Worm (Caenorhabditis elegans): ENCODE data around the gene C45B11.8.

C45B11.8 gene

ce11 chrV:11040473-11040872 lies at the start of gene C45B11.8:
Gene C45B11.8, plus strand, starts transcription at chrV:11040773.
- no peak for TF ChIP-seq unc-62 (GFP tag; optimal IDR thresholded peaks at IDR 0.05)

- no peak for TF ChIP-seq unc-62 (GFP tag; optimal IDR thresholded peaks at IDR 0.05)
Observed at ce11 chrV:10991789-10992188, 48.8 kb upstream of the C45B11.8 start, which contains the start of gene frpr-9. Gene frpr-9, plus strand, starts transcription at chrV:10992089.

ce11 chrV:10998797-10999196 lies 41.8 kb upstream of the C45B11.8 start, which contains the start of gene F53B7.7:
Gene F53B7.7, plus strand, starts transcription at chrV:10999097.
- TF ChIP-seq unc-62 (GFP tag; optimal IDR thresholded peaks at IDR 0.05) = no peak

ce11 chrV:11000650-11001049 lies 39.9 kb upstream of the C45B11.8 start, which contains the start of gene isy-1:
Gene isy-1, minus strand, starts transcription at chrV:11000699.
- TF ChIP-seq unc-62 (GFP tag; optimal IDR thresholded peaks at IDR 0.05) = no peak

ce11 chrV:11002434-11002833 lies 38.1 kb upstream of the C45B11.8 start, which contains the start of gene F53B7.4:
Gene F53B7.4, minus strand, starts transcription at chrV:11002534.
- no peak for TF ChIP-seq unc-62 (GFP tag; optimal IDR thresholded peaks at IDR 0.05)

ce11 chrV:11004094-11004493 lies 36.5 kb upstream of the C45B11.8 start:
- no peak for TF ChIP-seq unc-62 (GFP tag; optimal IDR thresholded peaks at IDR 0.05)

ce11 chrV:11007651-11008050 lies 32.9 kb upstream of the C45B11.8 start:
- TF ChIP-seq unc-62 (GFP tag; optimal IDR thresholded peaks at IDR 0.05) = no peak

ce11 chrV:11009124-11009524 lies 31.4 kb upstream of the C45B11.8 start:
- no peak for TF ChIP-seq unc-62 (GFP tag; optimal IDR thresholded peaks at IDR 0.05)

- no peak for TF ChIP-seq unc-62 (GFP tag; optimal IDR thresholded peaks at IDR 0.05)
Observed at ce11 chrV:11010768-11011167, 29.8 kb upstream of the C45B11.8 start.

ce11 chrV:11011807-11012206 lies 28.8 kb upstream of the C45B11.8 start:
- no peak for TF ChIP-seq unc-62 (GFP tag; optimal IDR thresholded peaks at IDR 0.05)

- no peak for TF ChIP-seq unc-62 (GFP tag; optimal IDR thresholded peaks at IDR 0.05)
Observed at ce11 chrV:11012419-11012818, 28.2 kb upstream of the C45B11.8 start, which contains the start of gene C13G3.1. Gene C13G3.1, minus strand, starts transcription at chrV:11012465.

ce11 chrV:11013179-11013578 lies 27.4 kb upstream of the C45B11.8 start:
- no peak for TF ChIP-seq unc-62 (GFP tag; optimal IDR thresholded peaks at IDR 0.05)

- no peak for TF ChIP-seq unc-62 (GFP tag; optimal IDR thresholded peaks at IDR 0.05)
Observed at ce11 chrV:11014758-11015157, 25.8 kb upstream of the C45B11.8 start.

ce11 chrV:11016846-11017553 lies 23.6 kb upstream of the C45B11.8 start:
- no peak for TF ChIP-seq unc-62 (GFP tag; optimal IDR thresholded peaks at IDR 0.05)

ce11 chrV:11022817-11023216 lies 17.8 kb upstream of the C45B11.8 start, which contains the start of the genes C13G3.12 and hot-6:
Gene C13G3.12, minus strand, starts transcription at chrV:11022917.
Gene hot-6, minus strand, starts transcription at chrV:11022937.
- no peak for TF ChIP-seq unc-62 (GFP tag; optimal IDR thresholded peaks at IDR 0.05)

- TF ChIP-seq unc-62 (GFP tag; optimal IDR thresholded peaks at IDR 0.05) = no peak
Observed at ce11 chrV:11027740-11028139, 12.8 kb upstream of the C45B11.8 start.

- TF ChIP-seq unc-62 (GFP tag; optimal IDR thresholded peaks at IDR 0.05) = no peak
Observed at ce11 chrV:11029309-11029708, 11.3 kb upstream of the C45B11.8 start.

Measured in whole organism, dauer.